Worm (Caenorhabditis elegans): ENCODE results near the gene F49F1.9.

Gene F49F1.9

DNA sequence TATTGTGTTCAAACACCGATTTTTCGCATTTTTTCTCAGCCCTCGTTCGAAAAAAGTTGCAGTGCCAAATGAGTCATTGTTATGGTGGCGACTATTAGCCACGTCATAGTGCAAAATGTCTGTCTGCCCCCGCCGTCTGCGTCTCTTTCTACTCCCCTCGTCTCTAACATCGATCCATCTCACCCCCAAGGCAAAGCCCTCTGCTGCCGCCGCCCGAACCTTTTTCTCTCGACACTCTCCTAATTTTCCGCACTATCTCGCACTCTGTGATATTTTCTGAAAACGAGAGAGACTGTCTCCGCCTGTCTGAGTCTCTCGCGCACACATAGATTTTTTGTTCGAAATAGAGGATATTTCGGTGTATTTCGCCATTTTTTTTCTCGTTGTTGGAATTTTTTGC is 44.3 kb downstream of the F49F1.9 start:
- peak; percentile 19 for TF ChIP-seq unc-62 (GFP tag; optimal IDR thresholded peaks at IDR 0.05)
- no peak for TF ChIP-seq ceh-39 (tag; optimal IDR thresholded peaks at IDR 0.05)
- no peak for TF ChIP-seq ztf-11 (tag; optimal IDR thresholded peaks at IDR 0.05)
- no peak for TF ChIP-seq blmp-1 (tag; optimal IDR thresholded peaks at IDR 0.05)
- no peak for TF ChIP-seq nhr-2 (tag; optimal IDR thresholded peaks at IDR 0.05)
- TF ChIP-seq ces-1 (GFP tag; optimal IDR thresholded peaks at IDR 0.05), result peak; percentile 56
- no peak for TF ChIP-seq drap-1 (GFP tag; optimal IDR thresholded peaks at IDR 0.05)
- no peak for TF ChIP-seq M03D4.4 (tag; optimal IDR thresholded peaks at IDR 0.05)
- TF ChIP-seq flh-1 (GFP tag; optimal IDR thresholded peaks at IDR 0.05), result no peak
- TF ChIP-seq nhr-237 (tag; optimal IDR thresholded peaks at IDR 0.05), result peak; percentile 17
- TF ChIP-seq lin-32 (GFP tag; optimal IDR thresholded peaks at IDR 0.05), result no peak
- no peak for TF ChIP-seq snpc-4 (tag; optimal IDR thresholded peaks at IDR 0.05)
- TF ChIP-seq unc-120 (tag; optimal IDR thresholded peaks at IDR 0.05; ENCODE audit: poor library complexity, severe bottlenecking), result peak; percentile 36
- TF ChIP-seq mab-5 (tag; optimal IDR thresholded peaks at IDR 0.05), result no peak
- TF ChIP-seq ceh-43 (GFP tag; optimal IDR thresholded peaks at IDR 0.05), result no peak
- TF ChIP-seq ham-2 (GFP tag; optimal IDR thresholded peaks at IDR 0.05), result peak; percentile 17
- TF ChIP-seq lin-13 (tag; optimal IDR thresholded peaks at IDR 0.05), result no peak
- TF ChIP-seq pha-4 (tag; optimal IDR thresholded peaks at IDR 0.05), result no peak
